Worm (Caenorhabditis elegans): ENCODE results near the gene nhr-44.

DNA sequence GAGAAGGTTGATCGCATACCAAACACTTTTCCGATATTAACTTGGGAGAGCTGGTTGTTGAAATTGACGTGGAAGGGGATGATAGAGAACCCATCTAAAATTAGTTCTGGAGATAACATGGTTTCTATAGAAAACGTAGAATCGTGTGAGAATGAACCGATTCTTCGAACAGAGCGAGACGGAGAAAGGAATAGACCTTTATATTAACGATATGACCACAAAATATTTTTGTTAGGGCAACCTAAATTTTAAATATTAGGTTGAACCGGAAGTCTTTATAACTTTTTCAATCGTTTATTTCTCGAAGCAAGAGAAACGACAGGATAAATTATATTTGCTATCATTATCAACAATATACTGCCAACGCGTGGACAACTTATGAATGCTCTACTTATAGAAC, 2.2 kb upstream of the nhr-44 start, which contains the start of gene nhr-219:
- TF ChIP-seq ztf-29 (GFP tag; IDR thresholded peaks at IDR 0.05) = no peak
- no peak for TF ChIP-seq ztf-23 (GFP tag; IDR thresholded peaks at IDR 0.05)

Measured in whole organism, midembryonic.